Worm (Caenorhabditis elegans): Measurements from ENCODE around the gene sre-19.

ce11 chrIV:12244706-12245105 lies 6.0 kb upstream of the sre-19 start, which contains the start of gene sre-15:
- TF ChIP-seq him-1 (tag; optimal IDR thresholded peaks at IDR 0.05) (no peak), dao-5 (tag; optimal IDR thresholded peaks at IDR 0.05) (no peak), W03F9.2 (tag; optimal IDR thresholded peaks at IDR 0.05) (no peak)
